Worm (Caenorhabditis elegans): ENCODE data around the gene dsb-1.

- no peak for TF ChIP-seq ama-1 (optimal IDR thresholded peaks at IDR 0.05)
- no peak for TF ChIP-seq tra-4 (tag; optimal IDR thresholded peaks at IDR 0.05)
- no peak for TF ChIP-seq hmg-4 (GFP tag; optimal IDR thresholded peaks at IDR 0.05)
- TF ChIP-seq tbx-37 (GFP tag; conservative IDR thresholded peaks at IDR 0.05), result no peak
Measured at ce11 chrIV:12435442-12435841, 26.7 kb downstream of the dsb-1 start, which contains the start of gene irg-4.
